Fruit fly (Drosophila melanogaster): Measurements from ENCODE around the gene mRpS23.

- TF ChIP-seq psq (optimal IDR thresholded peaks at IDR 0.05) (no peak), ttk (optimal IDR thresholded peaks at IDR 0.05) (no peak), insv (optimal IDR thresholded peaks at IDR 0.05) (no peak), h (optimal IDR thresholded peaks at IDR 0.05) (no peak), Myc (optimal IDR thresholded peaks at IDR 0.05) (no peak)
These were observed 7.2 kb upstream of the mRpS23 start for dm6 chr2L:13842078-13842477.

Data from Kc167 (cell line).